Fruit fly (Drosophila melanogaster): Measurements from ENCODE around the gene CG42359.

The CG42359 gene

dm6 chr3R:19153502-19153983 lies 8.6 kb downstream of the CG42359 start, which contains the start of gene CG5835 (continued):
- no peak for TF ChIP-seq CG8388 (GFP tag; optimal IDR thresholded peaks at IDR 0.05)
- peak; percentile 16 for TF ChIP-seq sens (GFP tag)
- TF ChIP-seq grn (GFP tag; optimal IDR thresholded peaks at IDR 0.05): peak; percentile 15
- peak; percentile 79 for TF ChIP-seq gcm (GFP tag; optimal IDR thresholded peaks at IDR 0.05)
- peak; percentile 15 for TF ChIP-seq CG17385 (GFP tag; optimal IDR thresholded peaks at IDR 0.05)
- no peak for TF ChIP-seq knrl (GFP tag; IDR thresholded peaks at IDR 0.05; ENCODE audit: partially characterized antibody)
- peak; percentile 63 for TF ChIP-seq CG2120 (GFP tag; optimal IDR thresholded peaks at IDR 0.05)
- no peak for TF ChIP-seq CG5245 (GFP tag; optimal IDR thresholded peaks at IDR 0.05)
- TF ChIP-seq CG5180 (GFP tag; optimal IDR thresholded peaks at IDR 0.05): peak; percentile 25
- no peak for TF ChIP-seq tin (GFP tag; optimal IDR thresholded peaks at IDR 0.05)
- TF ChIP-seq pfk (GFP tag; optimal IDR thresholded peaks at IDR 0.05): no peak
- no peak for TF ChIP-seq E2f1 (GFP tag; IDR thresholded peaks at IDR 0.05)
- no peak for TF ChIP-seq Nf-YA (GFP tag; IDR thresholded peaks at IDR 0.05)
- TF ChIP-seq Fer3 (tag; optimal IDR thresholded peaks at IDR 0.05): peak; percentile 21
- 0 out of 2 replicates have a peak, but pooled peaks have one; percentile 15 for TF ChIP-seq Rx (GFP tag; IDR thresholded peaks at IDR 0.05)
- no peak; the same call in 1 of the 2 replicates for TF ChIP-seq vvl (GFP tag; IDR thresholded peaks at IDR 0.05)
- TF ChIP-seq odd (GFP tag; optimal IDR thresholded peaks at IDR 0.05): peak; percentile 11
- no peak for TF ChIP-seq nerfin-2 (GFP tag; IDR thresholded peaks at IDR 0.05; ENCODE audit: partially characterized antibody)
- TF ChIP-seq CG11456 (GFP tag; IDR thresholded peaks at IDR 0.05): no peak
- no peak for TF ChIP-seq Hey (tag; optimal IDR thresholded peaks at IDR 0.05)
- TF ChIP-seq ken (GFP tag; IDR thresholded peaks at IDR 0.05): no peak
- TF ChIP-seq abd-A (tag; optimal IDR thresholded peaks at IDR 0.05): no peak
- no peak for TF ChIP-seq CG10366 (GFP tag; IDR thresholded peaks at IDR 0.05)
- TF ChIP-seq CG9876 (GFP tag; optimal IDR thresholded peaks at IDR 0.05): no peak
- TF ChIP-seq CG12071 (GFP tag; optimal IDR thresholded peaks at IDR 0.05): peak; percentile 20
- TF ChIP-seq sr (GFP tag; IDR thresholded peaks at IDR 0.05): peak; percentile 50; the same call in 1 of the 3 replicates
- no peak for TF ChIP-seq CG14860 (GFP tag; IDR thresholded peaks at IDR 0.05; ENCODE audit: partially characterized antibody)
- 0 out of 2 replicates have a peak, but pooled peaks have one; percentile 33 for TF ChIP-seq unc-4 (GFP tag; IDR thresholded peaks at IDR 0.05; ENCODE audit: partially characterized antibody)
- no peak for TF ChIP-seq CG9609 (GFP tag; optimal IDR thresholded peaks at IDR 0.05)
- TF ChIP-seq NfI (GFP tag; optimal IDR thresholded peaks at IDR 0.05): no peak
- no peak for TF ChIP-seq CG34422 (GFP tag; IDR thresholded peaks at IDR 0.05)
- no peak for TF ChIP-seq CG4730 (GFP tag; IDR thresholded peaks at IDR 0.05)
- TF ChIP-seq mirr (GFP tag; optimal IDR thresholded peaks at IDR 0.05): peak; percentile 81
- TF ChIP-seq CG9797 (GFP tag; optimal IDR thresholded peaks at IDR 0.05): no peak
- no peak for TF ChIP-seq CG1233 (GFP tag; optimal IDR thresholded peaks at IDR 0.05)
- TF ChIP-seq CG18599 (GFP tag; optimal IDR thresholded peaks at IDR 0.05): peak; percentile 28
- TF ChIP-seq gem (tag; optimal IDR thresholded peaks at IDR 0.05): peak; percentile 26
- no peak for TF ChIP-seq pum (GFP tag; optimal IDR thresholded peaks at IDR 0.05)
- TF ChIP-seq lab (GFP tag; optimal IDR thresholded peaks at IDR 0.05): peak; percentile 76
- TF ChIP-seq Kr (GFP tag; optimal IDR thresholded peaks at IDR 0.05): no peak
- no peak for TF ChIP-seq H15 (GFP tag; IDR thresholded peaks at IDR 0.05)
- no peak for TF ChIP-seq eyg (GFP tag; optimal IDR thresholded peaks at IDR 0.05)
- TF ChIP-seq PHDP (tag; optimal IDR thresholded peaks at IDR 0.05): peak; percentile 8
- peak in 1 of 2 experiments; percentile 41 for TF ChIP-seq Hr78 (GFP tag; optimal IDR thresholded peaks at IDR 0.05)
- peak; percentile 81 for TF ChIP-seq CG3995 (GFP tag; optimal IDR thresholded peaks at IDR 0.05)
- no peak for TF ChIP-seq CG31388 (GFP tag; optimal IDR thresholded peaks at IDR 0.05)
- TF ChIP-seq ato (GFP tag; IDR thresholded peaks at IDR 0.05; ENCODE audit: partially characterized antibody): no peak
- TF ChIP-seq onecut (GFP tag; IDR thresholded peaks at IDR 0.05): no peak
- TF ChIP-seq YL-1 (GFP tag; optimal IDR thresholded peaks at IDR 0.05): no peak
- TF ChIP-seq Nf-YC (tag; optimal IDR thresholded peaks at IDR 0.05): no peak
